Worm (Caenorhabditis elegans) whole organism, late embryonic: Measurements from ENCODE around the gene C28C12.11.
A peak's percentile ranks its signal among the peaks of the same experiment; 100 is the strongest.

ENCODE experiments used
- K09A11.1 ChIP-seq: sonication (generic microtip); optimal IDR thresholded peaks from 2 replicates; lab custom pipeline; 2017; ENCODE audit warnings: antibody characterized with exemption, mild to moderate bottlenecking, missing genetic modification characterization, missing compliant biosample characterization; ENCODE audit not compliant: insufficient read depth
- ama-1 ChIP-seq: fragments of 150-350 bp; optimal IDR thresholded peaks from 2 replicates; lab custom pipeline; 2014
- ceh-18 ChIP-seq: sonication (generic microtip); optimal IDR thresholded peaks from 2 replicates; lab custom pipeline; 2016; ENCODE audit warnings: missing genetic modification characterization, missing compliant biosample characterization
- ceh-2 ChIP-seq: sonication (generic microtip); optimal IDR thresholded peaks from 2 replicates; lab custom pipeline; 2016; ENCODE audit warnings: missing genotype, missing genetic modification characterization, missing compliant biosample characterization
- ceh-30 ChIP-seq: fragments of 150-350 bp; optimal IDR thresholded peaks from 2 replicates; lab custom pipeline; 2014; ENCODE audit warnings: missing biosample characterization, missing genetic modification characterization
- ceh-31 ChIP-seq: sonication (generic microtip); optimal IDR thresholded peaks from 2 replicates; lab custom pipeline; 2016; ENCODE audit warnings: missing genetic modification characterization, missing compliant biosample characterization
- ceh-34 ChIP-seq: sonication (generic microtip); optimal IDR thresholded peaks from 2 replicates; lab custom pipeline; 2016; ENCODE audit warnings: mild to moderate bottlenecking, missing genetic modification characterization, missing compliant biosample characterization
- ceh-45 ChIP-seq: fragments of 200-800 bp; sonication (Bioruptor generic); IDR thresholded peaks from 2 replicates; pipeline ENCODE4 v1.3.6; 2022; ENCODE audit warnings: missing genetic modification reagents, missing genetic modification characterization, missing compliant biosample characterization
- dmd-4 ChIP-seq: sonication (generic microtip); optimal IDR thresholded peaks from 2 replicates; lab custom pipeline; 2016; ENCODE audit warnings: borderline replicate concordance, missing genetic modification characterization, missing compliant biosample characterization
- elt-2 ChIP-seq: sonication (generic microtip); optimal IDR thresholded peaks from 2 replicates; lab custom pipeline; 2016; ENCODE audit warnings: missing genetic modification reagents, missing genetic modification characterization, missing compliant biosample characterization
- elt-4 ChIP-seq: sonication (generic microtip); optimal IDR thresholded peaks from 2 replicates; lab custom pipeline; 2016; ENCODE audit warnings: missing genetic modification characterization, missing compliant biosample characterization
- fax-1 ChIP-seq: sonication (generic microtip); optimal IDR thresholded peaks from 2 replicates; lab custom pipeline; 2016; ENCODE audit warnings: missing genotype, missing genetic modification characterization, missing compliant biosample characterization
- fkh-10 ChIP-seq: fragments of 150-350 bp; optimal IDR thresholded peaks from 2 replicates; lab custom pipeline; 2014; ENCODE audit warnings: missing biosample characterization, missing genetic modification reagents, missing genetic modification characterization
- gmeb-2 ChIP-seq: sonication (generic microtip); optimal IDR thresholded peaks from 2 replicates; lab custom pipeline; 2016; ENCODE audit warnings: missing genetic modification characterization, inconsistent platforms, missing compliant biosample characterization
- hlh-13 ChIP-seq: fragments of 200-800 bp; sonication (Bioruptor generic); optimal IDR thresholded peaks from 2 replicates; lab custom pipeline; 2018; ENCODE audit warnings: mild to moderate bottlenecking, missing genetic modification characterization, missing compliant biosample characterization
- hlh-6 ChIP-seq: sonication (generic microtip); optimal IDR thresholded peaks from 2 replicates; lab custom pipeline; 2016; ENCODE audit warnings: missing genotype, missing genetic modification characterization, missing compliant biosample characterization
- lin-11 ChIP-seq: fragments of 200-800 bp; sonication (Bioruptor generic); optimal IDR thresholded peaks from 2 replicates; lab custom pipeline; 2018; ENCODE audit warnings: mild to moderate bottlenecking, missing genetic modification characterization, missing compliant biosample characterization
- madf-2 ChIP-seq: sonication (generic microtip); optimal IDR thresholded peaks from 2 replicates; lab custom pipeline; 2017; ENCODE audit warnings: missing genetic modification characterization, missing compliant biosample characterization
- nhr-11 ChIP-seq: fragments of 150-350 bp; optimal IDR thresholded peaks from 2 replicates; lab custom pipeline; 2014; ENCODE audit warnings: missing biosample characterization, missing genetic modification characterization
- npax-4 ChIP-seq: sonication (generic microtip); optimal IDR thresholded peaks from 2 replicates; lab custom pipeline; 2016; ENCODE audit warnings: missing genetic modification characterization, missing compliant biosample characterization
- pax-1 ChIP-seq: fragments of 150-350 bp; optimal IDR thresholded peaks from 2 replicates; lab custom pipeline; 2014; ENCODE audit warnings: missing biosample characterization, missing genetic modification characterization
- pros-1 ChIP-seq: fragments of 150-350 bp; optimal IDR thresholded peaks from 2 replicates; lab custom pipeline; 2014; ENCODE audit warnings: missing biosample characterization, missing genetic modification reagents, missing genetic modification characterization
- sox-2 ChIP-seq: fragments of 200-800 bp; sonication (Bioruptor generic); IDR thresholded peaks from 2 replicates; pipeline ENCODE4 v1.3.6; 2022; ENCODE audit warnings: missing genetic modification reagents, missing genetic modification characterization, missing compliant biosample characterization
- syd-9 ChIP-seq: sonication (generic microtip); optimal IDR thresholded peaks from 2 replicates; lab custom pipeline; 2016; ENCODE audit warnings: mild to moderate bottlenecking, missing genetic modification characterization, moderate library complexity, missing compliant biosample characterization
- tbx-7 ChIP-seq: sonication (generic microtip); optimal IDR thresholded peaks from 2 replicates; lab custom pipeline; 2016; ENCODE audit warnings: missing genotype, missing genetic modification characterization, missing compliant biosample characterization
- ttx-3 ChIP-seq: sonication (generic microtip); optimal IDR thresholded peaks from 2 replicates; lab custom pipeline; 2016; ENCODE audit warnings: missing genetic modification reagents, missing genetic modification characterization, missing compliant biosample characterization
- unc-42 ChIP-seq: sonication (generic microtip); optimal IDR thresholded peaks from 2 replicates; lab custom pipeline; 2016; ENCODE audit warnings: missing genotype, missing genetic modification characterization, missing compliant biosample characterization
- unc-86 ChIP-seq: sonication (generic microtip); optimal IDR thresholded peaks from 2 replicates; lab custom pipeline; 2016; ENCODE audit warnings: missing genetic modification characterization, missing compliant biosample characterization
- zip-5 ChIP-seq: sonication (generic microtip); optimal IDR thresholded peaks from 2 replicates; lab custom pipeline; 2016; ENCODE audit warnings: missing genetic modification characterization, missing compliant biosample characterization

Gene C28C12.11

ce11 chrIV:8510534-8510933 is 36.7 kb downstream of the C28C12.11 start, which contains the start of gene tag-77:
tag-77 (minus strand) TSS chrIV:8510548.
- no peak for TF ChIP-seq madf-2 (tag; lab: Kevin White, UChicago)
- TF ChIP-seq ceh-31: no peak
- TF ChIP-seq, all 69 proteins: peak for 0

ce11 chrIV:8511056-8511455 is 37.2 kb downstream of the C28C12.11 start, which contains the start of gene mes-6:
mes-6 (plus strand) TSS chrIV:8511284.
- TF ChIP-seq unc-42 (tag; lab: Kevin White, UChicago) (peak; percentile 97), pax-1 (tag; lab: Kevin White, UChicago) (no peak), fax-1 (tag; lab: Kevin White, UChicago) (no peak)

- TF ChIP-seq tbx-7 (tag; lab: Kevin White, UChicago) (no peak), elt-2 (tag; lab: Kevin White, UChicago) (peak; percentile 15)
These were observed 38.8 kb downstream of the C28C12.11 start, which contains the start of gene C09G4.4 for ce11 chrIV:8512679-8513078. C09G4.4 (plus strand) TSS chrIV:8512979.

- TF ChIP-seq sox-2 (GFP tag; lab: Robert Waterston, UW) (no peak), fax-1 (tag; lab: Kevin White, UChicago) (no peak)
These were observed 39.8 kb downstream of the C28C12.11 start, which contains the start of gene cks-1 for ce11 chrIV:8513619-8514018. cks-1 (plus strand) TSS chrIV:8513919.

ce11 chrIV:8514546-8514945 is 40.7 kb downstream of the C28C12.11 start:
- TF ChIP-seq ceh-45 (GFP tag; lab: Robert Waterston, UW): no peak
- no peak for TF ChIP-seq unc-42 (tag; lab: Kevin White, UChicago)
- TF ChIP-seq tbx-7 (tag; lab: Kevin White, UChicago): no peak
- TF ChIP-seq elt-4: no peak
- TF ChIP-seq syd-9 (tag; lab: Kevin White, UChicago): no peak
- TF ChIP-seq ceh-2 (tag; lab: Kevin White, UChicago): no peak
- no peak for TF ChIP-seq nhr-11
- TF ChIP-seq ceh-30 (tag; lab: Kevin White, UChicago): no peak
- no peak for TF ChIP-seq ceh-18 (tag; lab: Kevin White, UChicago)

- TF ChIP-seq K09A11.1: no peak
- no peak for TF ChIP-seq ama-1
- no peak for TF ChIP-seq ceh-34 (tag; lab: Kevin White, UChicago)
- no peak for TF ChIP-seq gmeb-2
- TF ChIP-seq hlh-13 (GFP tag; lab: Kevin White, UChicago): no peak
- no peak for TF ChIP-seq pax-1 (tag; lab: Kevin White, UChicago)
- TF ChIP-seq sox-2 (GFP tag; lab: Robert Waterston, UW): no peak
- no peak for TF ChIP-seq ttx-3 (tag; lab: Kevin White, UChicago)
- TF ChIP-seq hlh-6 (tag; lab: Kevin White, UChicago): no peak
- TF ChIP-seq elt-2 (tag; lab: Kevin White, UChicago): no peak
- no peak for TF ChIP-seq lin-11 (tag; lab: Kevin White, UChicago)
- TF ChIP-seq zip-5: no peak
- no peak for TF ChIP-seq fkh-10 (GFP tag; lab: Kevin White, UChicago)
- TF ChIP-seq nhr-11: no peak
These were observed 46.1 kb downstream of the C28C12.11 start for ce11 chrIV:8519949-8520348.

ce11 chrIV:8520594-8520993 is 46.7 kb downstream of the C28C12.11 start, which contains the start of gene pkg-2:
pkg-2 (plus strand) TSS chrIV:8520894.
- no peak for TF ChIP-seq unc-86
- no peak for TF ChIP-seq ceh-18 (tag; lab: Kevin White, UChicago)
- no peak for TF ChIP-seq lin-11 (tag; lab: Kevin White, UChicago)
- no peak for TF ChIP-seq dmd-4 (tag; lab: Kevin White, UChicago)
- no peak for TF ChIP-seq pros-1 (tag; lab: Kevin White, UChicago)

- TF ChIP-seq npax-4: no peak
- TF ChIP-seq elt-4: no peak
- TF ChIP-seq, all 69 proteins: peak for 0
These were observed 50.1 kb downstream of the C28C12.11 start for ce11 chrIV:8523981-8524380.
